Fruit fly (Drosophila melanogaster): ENCODE data around the gene CG7551.

dm6 chr3L:11434112-11434511 is 24.2 kb upstream of the CG7551 start:
- no peak for TF ChIP-seq dsf (GFP tag; optimal IDR thresholded peaks at IDR 0.05; ENCODE audit: borderline replicate concordance)
- TF ChIP-seq Hnf4 (GFP tag; optimal IDR thresholded peaks at IDR 0.05), result no peak

All from whole organism, wandering third instar larva.